Worm (Caenorhabditis elegans) whole organism, L1 larva: ENCODE results near the gene F26D11.13.
A peak's percentile ranks its signal among the peaks of the same experiment; 100 is the strongest.

Experiments
- C34B4.2 ChIP-seq: sonication (generic microtip); optimal IDR thresholded peaks from 2 replicates; lab custom pipeline; 2017; ENCODE audit warnings: mild to moderate bottlenecking, missing genetic modification characterization, missing compliant biosample characterization
- aha-1 ChIP-seq: fragments of 150-350 bp; optimal IDR thresholded peaks from 2 replicates; lab custom pipeline; 2014; ENCODE audit warnings: missing biosample characterization, missing genetic modification characterization
- alr-1 ChIP-seq: fragments of 200-800 bp; sonication (Bioruptor generic); optimal IDR thresholded peaks from 2 replicates; lab custom pipeline; 2018; ENCODE audit warnings: borderline replicate concordance, mild to moderate bottlenecking, missing genetic modification characterization, missing compliant biosample characterization
- aly-2 ChIP-seq: fragments of 150-350 bp; optimal IDR thresholded peaks from 2 replicates; lab custom pipeline; 2014; ENCODE audit warnings: missing biosample characterization, missing genetic modification characterization
- ama-1 ChIP-seq: fragments of 150-350 bp; optimal IDR thresholded peaks from 2 replicates; lab custom pipeline; 2014
- ceh-88 ChIP-seq: fragments of 200-800 bp; sonication (Bioruptor generic); IDR thresholded peaks from 2 replicates; pipeline ENCODE4 v1.3.6; 2022; ENCODE audit warnings: missing genetic modification characterization, missing compliant biosample characterization
- ceh-90 ChIP-seq: sonication (generic microtip); optimal IDR thresholded peaks from 2 replicates; lab custom pipeline; 2016; ENCODE audit warnings: missing genetic modification characterization, missing compliant biosample characterization
- dsc-1 ChIP-seq: sonication (generic microtip); optimal IDR thresholded peaks from 2 replicates; lab custom pipeline; 2016; ENCODE audit warnings: mild to moderate bottlenecking, missing genetic modification characterization, missing compliant biosample characterization
- efl-1 ChIP-seq, 4 experiments: fragments of 150-350 bp; optimal IDR thresholded peaks in 3 of 4; peaks in 1 of 4; 1 replicate in 1 of 4; 2 replicates in 3 of 4; lab custom pipeline; 2014; ENCODE audit warnings: missing biosample characterization in 2 of 4, missing genetic modification characterization in 2 of 4, missing genetic modification reagents in 2 of 4
- efl-3 ChIP-seq: fragments of 200-800 bp; sonication (Bioruptor generic); optimal IDR thresholded peaks from 2 replicates; lab custom pipeline; 2018; ENCODE audit warnings: mild to moderate bottlenecking, missing genetic modification characterization, missing compliant biosample characterization
- elt-2 ChIP-seq: sonication (generic microtip); optimal IDR thresholded peaks from 2 replicates; lab custom pipeline; 2016; ENCODE audit warnings: missing genetic modification characterization, mild to moderate bottlenecking, inconsistent platforms, missing compliant biosample characterization, missing genetic modification reagents
- fkh-10 ChIP-seq: sonication (generic microtip); optimal IDR thresholded peaks from 2 replicates; lab custom pipeline; 2017; ENCODE audit warnings: missing biosample characterization, missing genetic modification reagents, missing genetic modification characterization
- fkh-8 ChIP-seq: sonication (generic microtip); optimal IDR thresholded peaks from 2 replicates; lab custom pipeline; 2016; ENCODE audit warnings: mild to moderate bottlenecking, missing genetic modification characterization, missing compliant biosample characterization
- isw-1 ChIP-seq: fragments of 200-800 bp; sonication (Bioruptor generic); IDR thresholded peaks from 2 replicates; pipeline ENCODE4 v1.3.6; 2022; ENCODE audit warnings: missing genetic modification characterization, missing compliant biosample characterization
- lin-14 ChIP-seq: fragments of 200-800 bp; sonication (Bioruptor generic); optimal IDR thresholded peaks from 2 replicates; lab custom pipeline; 2018; ENCODE audit warnings: mild to moderate bottlenecking, missing genetic modification characterization, moderate library complexity, missing compliant biosample characterization
- lin-15B ChIP-seq: fragments of 150-350 bp; sonication (generic microtip); optimal IDR thresholded peaks from 3 replicates; lab custom pipeline; 2014; ENCODE audit warnings: missing biosample characterization, missing genetic modification characterization
- lin-39 ChIP-seq: fragments of 150-350 bp; optimal IDR thresholded peaks from 2 replicates; lab custom pipeline; 2014; ENCODE audit warnings: missing biosample characterization, missing genetic modification reagents, missing genetic modification characterization
- lir-3 ChIP-seq: sonication (generic microtip); optimal IDR thresholded peaks from 2 replicates; lab custom pipeline; 2016; ENCODE audit warnings: mild to moderate bottlenecking, missing genetic modification characterization, moderate library complexity, missing compliant biosample characterization; ENCODE audit not compliant: poor library complexity
- mab-9 ChIP-seq: fragments of 200-800 bp; sonication (Bioruptor generic); IDR thresholded peaks from 2 replicates; pipeline ENCODE4 v1.3.6; 2022; ENCODE audit warnings: missing genetic modification reagents, missing genetic modification characterization, missing compliant biosample characterization
- mep-1 ChIP-seq: fragments of 150-350 bp; optimal IDR thresholded peaks from 2 replicates; lab custom pipeline; 2014; ENCODE audit warnings: missing biosample characterization, missing genetic modification characterization
- nhr-12 ChIP-seq: sonication (generic microtip); optimal IDR thresholded peaks from 2 replicates; lab custom pipeline; 2017; ENCODE audit warnings: missing biosample characterization, missing genetic modification characterization
- nhr-19 ChIP-seq: fragments of 200-800 bp; sonication (Bioruptor generic); conservative IDR thresholded peaks from 2 replicates; pipeline ENCODE4 v1.3.6; 2022; ENCODE audit warnings: missing genetic modification characterization, missing compliant biosample characterization
- nhr-76 ChIP-seq: sonication (generic microtip); optimal IDR thresholded peaks from 2 replicates; lab custom pipeline; 2017; ENCODE audit warnings: missing biosample characterization, missing genetic modification characterization
- nhr-77 ChIP-seq: fragments of 150-350 bp; optimal IDR thresholded peaks from 2 replicates; lab custom pipeline; 2014; ENCODE audit warnings: missing biosample characterization, missing genetic modification characterization
- snpc-4 ChIP-seq: fragments of 150-350 bp; optimal IDR thresholded peaks from 2 replicates; lab custom pipeline; 2014; ENCODE audit warnings: missing biosample characterization, missing genetic modification characterization
- snu-23 ChIP-seq: sonication (generic microtip); optimal IDR thresholded peaks from 2 replicates; lab custom pipeline; 2016; ENCODE audit warnings: missing genetic modification characterization, missing compliant biosample characterization
- sptf-1 ChIP-seq: fragments of 150-350 bp; optimal IDR thresholded peaks from 2 replicates; lab custom pipeline; 2014; ENCODE audit warnings: missing biosample characterization, missing genetic modification characterization
- sup-37 ChIP-seq: fragments of 200-800 bp; sonication (Bioruptor generic); optimal IDR thresholded peaks from 2 replicates; lab custom pipeline; 2018; ENCODE audit warnings: mild to moderate bottlenecking, missing genetic modification characterization, missing compliant biosample characterization
- tlp-1 ChIP-seq: fragments of 150-350 bp; optimal IDR thresholded peaks from 2 replicates; lab custom pipeline; 2014; ENCODE audit warnings: missing biosample characterization, missing genetic modification characterization
- unc-130 ChIP-seq: fragments of 150-350 bp; optimal IDR thresholded peaks from 2 replicates; lab custom pipeline; 2017; ENCODE audit warnings: missing biosample characterization, missing genetic modification characterization, inconsistent platforms
- unc-30 ChIP-seq: sonication (generic microtip); optimal IDR thresholded peaks from 2 replicates; lab custom pipeline; 2017; ENCODE audit warnings: missing biosample characterization, missing genetic modification characterization
- unc-62 ChIP-seq: fragments of 150-350 bp; optimal IDR thresholded peaks from 2 replicates; lab custom pipeline; 2014; ENCODE audit warnings: missing biosample characterization, missing genetic modification reagents, missing genetic modification characterization
- zag-1 ChIP-seq: fragments of 150-350 bp; optimal IDR thresholded peaks from 2 replicates; lab custom pipeline; 2014; ENCODE audit warnings: missing biosample characterization, missing genetic modification characterization
- zip-4 ChIP-seq: fragments of 200-800 bp; sonication (Bioruptor generic); optimal IDR thresholded peaks from 2 replicates; lab custom pipeline; 2018; ENCODE audit warnings: mild to moderate bottlenecking, missing genetic modification characterization, moderate library complexity, missing compliant biosample characterization

Gene F26D11.13

ce11 chrV:7928660-7929059, 25.8 kb downstream of the F26D11.13 start, which contains the start of gene srsx-5:
srsx-5 (plus strand) TSS chrV:7928960.
- TF ChIP-seq snu-23 (GFP tag; lab: Kevin White, UChicago) = no peak
- no peak for TF ChIP-seq snpc-4
- no peak for TF ChIP-seq mep-1 (tag; lab: Kevin White, UChicago)
- TF ChIP-seq dsc-1 (tag; lab: Kevin White, UChicago) = peak; percentile 68
- no peak for TF ChIP-seq C34B4.2
- no peak for TF ChIP-seq sptf-1 (tag; lab: Kevin White, UChicago)
- TF ChIP-seq lin-14 = no peak
- no peak for TF ChIP-seq efl-1 (optimal IDR thresholded peaks at IDR 0.05; lab: Kevin White, UChicago)
- no peak for TF ChIP-seq efl-1 (GFP tag; optimal IDR thresholded peaks at IDR 0.05 in 1 of 2; lab: Kevin White, UChicago)

ce11 chrV:7926784-7927183, 27.7 kb downstream of the F26D11.13 start, which contains the start of gene srsx-6:
srsx-6 (plus strand) TSS chrV:7927084.
- TF ChIP-seq lir-3 (no peak), lin-15B (tag; lab: Kevin White, UChicago) (no peak), mab-9 (GFP tag; lab: Robert Waterston, UW) (no peak), efl-1 (optimal IDR thresholded peaks at IDR 0.05; lab: Kevin White, UChicago) (no peak), efl-1 (GFP tag; optimal IDR thresholded peaks at IDR 0.05 in 1 of 2; lab: Kevin White, UChicago) (no peak), sptf-1 (tag; lab: Kevin White, UChicago) (no peak)

ce11 chrV:7925483-7925882, 29.0 kb downstream of the F26D11.13 start, which contains the start of gene srsx-7:
srsx-7 (plus strand) TSS chrV:7925783.
- no peak for TF ChIP-seq aly-2 (tag; lab: Kevin White, UChicago)
- TF ChIP-seq nhr-77 (tag; lab: Kevin White, UChicago) = no peak

ce11 chrV:7908431-7908830, 46.0 kb downstream of the F26D11.13 start:
- no peak for TF ChIP-seq sup-37
- TF ChIP-seq tlp-1 (tag; lab: Kevin White, UChicago) = no peak
- TF ChIP-seq unc-130 = no peak
- TF ChIP-seq sptf-1 (tag; lab: Kevin White, UChicago) = no peak
- no peak for TF ChIP-seq nhr-77 (tag; lab: Kevin White, UChicago)
- TF ChIP-seq ceh-90 (tag; lab: Kevin White, UChicago) = no peak
- TF ChIP-seq elt-2 (tag; lab: Kevin White, UChicago) = no peak
- TF ChIP-seq zip-4 = no peak
- TF ChIP-seq nhr-19 (GFP tag; lab: Robert Waterston, UW) = no peak
- no peak for TF ChIP-seq isw-1 (GFP tag; lab: Robert Waterston, UW)
- TF ChIP-seq nhr-12 (tag; lab: Kevin White, UChicago) = no peak
- TF ChIP-seq unc-30 (tag; lab: Kevin White, UChicago) = no peak
- no peak for TF ChIP-seq nhr-76 (tag; lab: Kevin White, UChicago)
- no peak for TF ChIP-seq fkh-8 (tag; lab: Kevin White, UChicago)
- no peak for TF ChIP-seq ama-1 (lab: Kevin White, UChicago)
- no peak for TF ChIP-seq zag-1 (tag; lab: Kevin White, UChicago)
- TF ChIP-seq alr-1 = no peak
- TF ChIP-seq, all 84 proteins: peak for 0

ce11 chrV:7904389-7904788, 50.1 kb downstream of the F26D11.13 start:
- no peak for TF ChIP-seq fkh-10 (GFP tag; lab: Kevin White, UChicago)
- TF ChIP-seq aha-1 (tag; lab: Kevin White, UChicago) = no peak
- TF ChIP-seq unc-130 = no peak
- TF ChIP-seq lin-39 = no peak
- TF ChIP-seq unc-62 (GFP tag; lab: Kevin White, UChicago) = no peak
- no peak for TF ChIP-seq ceh-88 (GFP tag; lab: Robert Waterston, UW)
- no peak for TF ChIP-seq efl-3
